Fruit fly (Drosophila melanogaster): ENCODE data around the gene Rcd4.
A peak's percentile ranks its signal among the peaks of the same experiment; 100 is the strongest.

Rcd4 gene

dm6 chr2L:8382646-8383045, at the start of gene Rcd4, which contains the start of gene CG13392 (continued):
- TF ChIP-seq zen2 (GFP tag; IDR thresholded peaks at IDR 0.05; ENCODE audit: partially characterized antibody) = peak; percentile 72; the same call in 2 of the 3 replicates
- no peak for TF ChIP-seq stc (GFP tag; IDR thresholded peaks at IDR 0.05)
- peak; percentile 83 for TF ChIP-seq CG4707 (GFP tag; optimal IDR thresholded peaks at IDR 0.05)
- peak; percentile 36 for TF ChIP-seq CG18619 (GFP tag; optimal IDR thresholded peaks at IDR 0.05)
- peak; percentile 72 for TF ChIP-seq Bgb (GFP tag; IDR thresholded peaks at IDR 0.05; ENCODE audit: partially characterized antibody)
- TF ChIP-seq croc (GFP tag; conservative IDR thresholded peaks at IDR 0.05) = no peak
- TF ChIP-seq ewg (GFP tag; optimal IDR thresholded peaks at IDR 0.05) = peak; percentile 20
- peak; percentile 38 for TF ChIP-seq Ada2b (GFP tag; IDR thresholded peaks at IDR 0.05)
- peak; percentile 26 for TF ChIP-seq p53 (GFP tag; optimal IDR thresholded peaks at IDR 0.05)
- TF ChIP-seq NFAT (GFP tag; IDR thresholded peaks at IDR 0.05) = peak; percentile 82
- TF ChIP-seq CG32532 (GFP tag; IDR thresholded peaks at IDR 0.05) = peak; percentile 79
- TF ChIP-seq ab (GFP tag; optimal IDR thresholded peaks at IDR 0.05) = no peak
- TF ChIP-seq ttk (GFP tag; IDR thresholded peaks at IDR 0.05) = no peak
- TF ChIP-seq slou (GFP tag; optimal IDR thresholded peaks at IDR 0.05) = peak; percentile 10
- no peak for TF ChIP-seq CG1832 (GFP tag; optimal IDR thresholded peaks at IDR 0.05)
- peak; percentile 58 for TF ChIP-seq PHDP (tag; optimal IDR thresholded peaks at IDR 0.05)
- no peak for TF ChIP-seq tio (GFP tag; optimal IDR thresholded peaks at IDR 0.05)
- TF ChIP-seq CG4424 (GFP tag; optimal IDR thresholded peaks at IDR 0.05) = peak; percentile 91
- no peak for TF ChIP-seq sens-2 (GFP tag; IDR thresholded peaks at IDR 0.05)
- peak; percentile 36; the same call in 1 of the 2 replicates for TF ChIP-seq CG14441 (GFP tag; IDR thresholded peaks at IDR 0.05)
- peak; percentile 40 for TF ChIP-seq twi (tag; optimal IDR thresholded peaks at IDR 0.05)
- no peak for TF ChIP-seq Lim3 (GFP tag; IDR thresholded peaks at IDR 0.05)
- TF ChIP-seq eve (GFP tag; optimal IDR thresholded peaks at IDR 0.05) = no peak
- peak; percentile 47 for TF ChIP-seq CG12391 (tag; optimal IDR thresholded peaks at IDR 0.05)
- TF ChIP-seq pum (GFP tag; optimal IDR thresholded peaks at IDR 0.05) = peak; percentile 61
- TF ChIP-seq chn (GFP tag; optimal IDR thresholded peaks at IDR 0.05) = peak; percentile 50
- peak; percentile 60 for TF ChIP-seq luna (GFP tag; optimal IDR thresholded peaks at IDR 0.05)
- no peak for TF ChIP-seq CG15073 (GFP tag; optimal IDR thresholded peaks at IDR 0.05)
- peak; percentile 38; the same call in 1 of the 2 replicates for TF ChIP-seq CG10366 (GFP tag; IDR thresholded peaks at IDR 0.05)
- TF ChIP-seq CG14014 (GFP tag; IDR thresholded peaks at IDR 0.05) = peak; percentile 53
- TF ChIP-seq CG18476 (GFP tag; optimal IDR thresholded peaks at IDR 0.05) = peak; percentile 28
- TF ChIP-seq zf30C (GFP tag; optimal IDR thresholded peaks at IDR 0.05) = peak; percentile 36
- peak; percentile 87 for TF ChIP-seq pzg (GFP tag; optimal IDR thresholded peaks at IDR 0.05)
- peak; percentile 70 for TF ChIP-seq CG7271 (tag; optimal IDR thresholded peaks at IDR 0.05)
- no peak for TF ChIP-seq pros (GFP tag; optimal IDR thresholded peaks at IDR 0.05)
- TF ChIP-seq CG18764 (GFP tag; optimal IDR thresholded peaks at IDR 0.05) = peak; percentile 70
- peak; percentile 81 for TF ChIP-seq ERR (GFP tag; optimal IDR thresholded peaks at IDR 0.05)
- TF ChIP-seq CG6175 (GFP tag; IDR thresholded peaks at IDR 0.05) = no peak
- TF ChIP-seq Rfx (GFP tag; IDR thresholded peaks at IDR 0.05) = peak; percentile 88
- TF ChIP-seq TFAM (GFP tag; optimal IDR thresholded peaks at IDR 0.05) = no peak
- no peak for TF ChIP-seq cas (GFP tag; IDR thresholded peaks at IDR 0.05)
- no peak for TF ChIP-seq CG8281 (tag; optimal IDR thresholded peaks at IDR 0.05)
- TF ChIP-seq ase (GFP tag; IDR thresholded peaks at IDR 0.05) = no peak
- TF ChIP-seq CG3838 (GFP tag; optimal IDR thresholded peaks at IDR 0.05) = no peak
- peak; percentile 42 for TF ChIP-seq CG12219 (GFP tag; optimal IDR thresholded peaks at IDR 0.05)
- peak; percentile 31; the same call in 1 of the 3 replicates for TF ChIP-seq hb (GFP tag; IDR thresholded peaks at IDR 0.05; ENCODE audit: partially characterized antibody)
- TF ChIP-seq CG8924 (tag; optimal IDR thresholded peaks at IDR 0.05) = peak; percentile 20
- no peak for TF ChIP-seq CG15479 (GFP tag; optimal IDR thresholded peaks at IDR 0.05)
- TF ChIP-seq Chrac-16 (GFP tag; optimal IDR thresholded peaks at IDR 0.05) = peak; percentile 61
- peak; percentile 44 for TF ChIP-seq CG2678 (tag; optimal IDR thresholded peaks at IDR 0.05)
- no peak for TF ChIP-seq CG11093 (GFP tag; IDR thresholded peaks at IDR 0.05)

Data from whole organism, embryonic.